Fruit fly (Drosophila melanogaster) whole organism, embryonic: ENCODE measurements around the gene CG31817.

Experiments
- Ada2b ChIP-seq: fragments of 200-800 bp; sonication (Bioruptor generic); IDR thresholded peaks from 2 replicates; pipeline ENCODE4 v1.3.6; 2022; ENCODE audit warnings: missing biosample characterization, missing genetic modification characterization
- Adf1 ChIP-seq: fragments of 200-800 bp; sonication (Bioruptor generic); IDR thresholded peaks from 2 replicates; pipeline ENCODE4 v1.3.6; 2022; ENCODE audit warnings: missing biosample characterization, missing genetic modification characterization
- Antp ChIP-seq: fragments of 200-800 bp; sonication (Bioruptor generic); optimal IDR thresholded peaks from 3 replicates; lab custom pipeline; 2016; ENCODE audit warnings: missing biosample characterization, missing genetic modification characterization
- CG10147 ChIP-seq: fragments of 200-800 bp; sonication (Bioruptor generic); optimal IDR thresholded peaks from 2 replicates; lab custom pipeline; 2019; ENCODE audit warnings: missing biosample characterization, mild to moderate bottlenecking, missing genetic modification characterization, moderate library complexity
- CG10267 ChIP-seq: fragments of 200-800 bp; sonication (Bioruptor generic); optimal IDR thresholded peaks from 2 replicates; lab custom pipeline; 2018; ENCODE audit warnings: missing biosample characterization, mild to moderate bottlenecking, missing genetic modification characterization, moderate library complexity
- CG10654 ChIP-seq: fragments of 200-800 bp; sonication (Bioruptor generic); optimal IDR thresholded peaks from 2 replicates; lab custom pipeline; 2016; ENCODE audit warnings: missing biosample characterization, missing genetic modification characterization
- CG11504 ChIP-seq: fragments of 200-800 bp; sonication (Bioruptor generic); optimal IDR thresholded peaks from 3 replicates; lab custom pipeline; 2019; ENCODE audit warnings: missing biosample characterization, mild to moderate bottlenecking, missing genetic modification characterization, moderate library complexity
- CG12299 ChIP-seq: fragments of 200-800 bp; sonication (Bioruptor generic); optimal IDR thresholded peaks from 2 replicates; lab custom pipeline; 2018; ENCODE audit warnings: missing biosample characterization, mild to moderate bottlenecking, missing genetic modification characterization
- CG13424 ChIP-seq: fragments of 200-800 bp; sonication (Bioruptor generic); optimal IDR thresholded peaks from 2 replicates; lab custom pipeline; 2019; ENCODE audit warnings: missing biosample characterization, mild to moderate bottlenecking, missing genetic modification characterization, moderate library complexity
- CG13624 ChIP-seq: fragments of 200-800 bp; sonication (Bioruptor generic); optimal IDR thresholded peaks from 2 replicates; lab custom pipeline; 2016; ENCODE audit warnings: missing biosample characterization, missing genetic modification characterization
- CG13894 ChIP-seq: fragments of 200-800 bp; sonication (Bioruptor generic); optimal IDR thresholded peaks from 3 replicates; lab custom pipeline; 2018; ENCODE audit warnings: missing biosample characterization, mild to moderate bottlenecking, missing genetic modification characterization, moderate library complexity
- CG14050 ChIP-seq: fragments of 200-800 bp; sonication (Bioruptor generic); IDR thresholded peaks from 3 replicates; pipeline ENCODE4 v1.3.6; 2022; ENCODE audit warnings: missing biosample characterization, missing genetic modification characterization
- CG15011 ChIP-seq: fragments of 200-800 bp; sonication (Bioruptor generic); optimal IDR thresholded peaks from 3 replicates; lab custom pipeline; 2018; ENCODE audit warnings: missing biosample characterization, mild to moderate bottlenecking, missing genetic modification characterization
- CG1602 ChIP-seq: fragments of 200-800 bp; sonication (Bioruptor generic); optimal IDR thresholded peaks from 3 replicates; lab custom pipeline; 2016; ENCODE audit warnings: missing biosample characterization, missing genetic modification characterization
- CG1603 ChIP-seq: fragments of 200-800 bp; sonication (Bioruptor generic); optimal IDR thresholded peaks from 2 replicates; lab custom pipeline; 2019; ENCODE audit warnings: missing biosample characterization, mild to moderate bottlenecking, missing genetic modification characterization, moderate library complexity
- CG17359 ChIP-seq: fragments of 200-800 bp; sonication (Bioruptor generic); optimal IDR thresholded peaks from 3 replicates; lab custom pipeline; 2018; ENCODE audit warnings: missing biosample characterization, mild to moderate bottlenecking, missing genetic modification characterization, moderate library complexity
- CG2116 ChIP-seq: fragments of 200-800 bp; sonication (Bioruptor generic); optimal IDR thresholded peaks from 3 replicates; lab custom pipeline; 2018; ENCODE audit warnings: missing biosample characterization, mild to moderate bottlenecking, missing genetic modification characterization
- CG2129 ChIP-seq: fragments of 200-800 bp; sonication (Bioruptor generic); IDR thresholded peaks from 2 replicates; pipeline ENCODE4 v1.3.6; 2022; ENCODE audit warnings: missing biosample characterization, missing genetic modification characterization; ENCODE audit not compliant: partially characterized antibody
- CG4424 ChIP-seq: fragments of 200-800 bp; sonication (Bioruptor generic); optimal IDR thresholded peaks from 3 replicates; lab custom pipeline; 2016; ENCODE audit warnings: missing biosample characterization, missing genetic modification characterization
- CG6175 ChIP-seq: fragments of 200-800 bp; sonication (Bioruptor generic); IDR thresholded peaks from 3 replicates; pipeline ENCODE4 v1.3.6; 2022; ENCODE audit warnings: missing biosample characterization, missing genetic modification characterization
- CoRest ChIP-seq: fragments of 200-800 bp; sonication (Bioruptor generic); optimal IDR thresholded peaks from 3 replicates; lab custom pipeline; 2018; ENCODE audit warnings: missing biosample characterization, mild to moderate bottlenecking, missing genetic modification characterization, moderate library complexity
- Dbx ChIP-seq: fragments of 200-800 bp; sonication (Bioruptor generic); IDR thresholded peaks from 3 replicates; pipeline ENCODE4 v1.3.6; 2022; ENCODE audit warnings: missing biosample characterization, missing genetic modification characterization
- Ets65A ChIP-seq: fragments of 200-800 bp; sonication (Bioruptor generic); peaks from one replicate; lab custom pipeline; 2016; ENCODE audit warnings: missing biosample characterization, missing genetic modification characterization
- Fer2 ChIP-seq: fragments of 200-800 bp; sonication (Bioruptor generic); optimal IDR thresholded peaks from 2 replicates; lab custom pipeline; 2018; ENCODE audit warnings: missing biosample characterization, mild to moderate bottlenecking, missing genetic modification characterization, moderate library complexity
- HLH4C ChIP-seq: fragments of 200-800 bp; sonication (Bioruptor generic); IDR thresholded peaks from 3 replicates; pipeline ENCODE4 v1.3.6; 2022; ENCODE audit warnings: missing biosample characterization, missing genetic modification characterization; ENCODE audit not compliant: partially characterized antibody
- Hr39 ChIP-seq: fragments of >200 bp; optimal IDR thresholded peaks from 2 replicates; lab custom pipeline; 2017
- NC2β ChIP-seq: fragments of 200-800 bp; sonication (Bioruptor generic); optimal IDR thresholded peaks from 2 replicates; lab custom pipeline; 2016; ENCODE audit warnings: missing biosample characterization, missing genetic modification characterization
- Nf-YA ChIP-seq: fragments of 200-800 bp; sonication (Bioruptor generic); IDR thresholded peaks from 2 replicates; pipeline ENCODE4 v1.3.6; 2022; ENCODE audit warnings: missing biosample characterization, missing genetic modification characterization
- PHDP ChIP-seq: fragments of 200-800 bp; sonication (Bioruptor generic); optimal IDR thresholded peaks from 3 replicates; lab custom pipeline; 2018; ENCODE audit warnings: missing biosample characterization, mild to moderate bottlenecking, missing genetic modification characterization, moderate library complexity
- Ssrp ChIP-seq: fragments of 200-800 bp; sonication (Bioruptor generic); optimal IDR thresholded peaks from 2 replicates; lab custom pipeline; 2018; ENCODE audit warnings: missing biosample characterization, mild to moderate bottlenecking, missing genetic modification characterization, moderate library complexity
- Trl ChIP-seq, 3 experiments: fragments of >200 bp in 2 of 3; fragments of 200-800 bp in 1 of 3; sonication (Bioruptor generic) in 1 of 3; optimal IDR thresholded peaks; 2 replicates in 1 of 3; 3 replicates in 2 of 3; lab custom pipeline; 2016 to 2017; ENCODE audit warnings: missing biosample characterization in 1 of 3, missing genetic modification characterization in 1 of 3
- Usf ChIP-seq: fragments of 200-800 bp; sonication (Bioruptor generic); optimal IDR thresholded peaks from 2 replicates; lab custom pipeline; 2017; ENCODE audit warnings: missing genotype, missing biosample characterization, missing genetic modification characterization
- Xbp1 ChIP-seq: fragments of 200-800 bp; sonication (Bioruptor generic); optimal IDR thresholded peaks from 3 replicates; lab custom pipeline; 2016; ENCODE audit warnings: missing biosample characterization, mild to moderate bottlenecking, missing genetic modification characterization
- amos ChIP-seq: fragments of 200-800 bp; sonication (Bioruptor generic); IDR thresholded peaks from 2 replicates; pipeline ENCODE4 v1.3.6; 2022; ENCODE audit warnings: missing biosample characterization, missing genetic modification characterization; ENCODE audit not compliant: partially characterized antibody
- ara ChIP-seq: fragments of 200-800 bp; sonication (Bioruptor generic); IDR thresholded peaks from 2 replicates; pipeline ENCODE4 v1.3.6; 2022; ENCODE audit warnings: missing biosample characterization, missing genetic modification characterization
- bbx ChIP-seq: fragments of 200-800 bp; sonication (Bioruptor generic); IDR thresholded peaks from 2 replicates; pipeline ENCODE4 v1.3.6; 2022; ENCODE audit warnings: missing biosample characterization, missing genetic modification characterization; ENCODE audit not compliant: partially characterized antibody
- dmrt11E ChIP-seq: fragments of 200-800 bp; sonication (Bioruptor generic); optimal IDR thresholded peaks from 3 replicates; lab custom pipeline; 2018; ENCODE audit warnings: missing biosample characterization, mild to moderate bottlenecking, missing genetic modification characterization, moderate library complexity
- dpn ChIP-seq, 2 experiments: fragments of 200-800 bp; sonication (Bioruptor generic); optimal IDR thresholded peaks; 3 replicates each; lab custom pipeline; 2016; ENCODE audit warnings: missing biosample characterization in 2 of 2, missing genetic modification characterization in 2 of 2
- en ChIP-seq: fragments of 200-800 bp; sonication (Bioruptor generic); optimal IDR thresholded peaks from 2 replicates; lab custom pipeline; 2016; ENCODE audit warnings: missing biosample characterization, missing genetic modification characterization
- eve ChIP-seq, 2 experiments: fragments of >200 bp; optimal IDR thresholded peaks; 2 replicates each; lab custom pipeline; 2017; ENCODE audit warnings: missing biosample characterization in 2 of 2, missing genetic modification characterization in 2 of 2
- ftz-f1 ChIP-seq: fragments of 200-800 bp; sonication (Bioruptor generic); optimal IDR thresholded peaks from 2 replicates; lab custom pipeline; 2016; ENCODE audit warnings: missing biosample characterization, missing genetic modification characterization
- gcm ChIP-seq: fragments of 200-800 bp; sonication (Bioruptor generic); optimal IDR thresholded peaks from 2 replicates; lab custom pipeline; 2019; ENCODE audit warnings: missing biosample characterization, mild to moderate bottlenecking, missing genetic modification characterization, moderate library complexity
- ken ChIP-seq: fragments of 200-800 bp; sonication (Bioruptor generic); IDR thresholded peaks from 3 replicates; pipeline ENCODE4 v1.3.6; 2022; ENCODE audit warnings: missing biosample characterization, missing genetic modification characterization
- org-1 ChIP-seq: fragments of 200-800 bp; sonication (Bioruptor generic); optimal IDR thresholded peaks from 2 replicates; lab custom pipeline; 2017; ENCODE audit warnings: missing biosample characterization, missing genetic modification characterization
- pan ChIP-seq, 4 experiments: fragments of >200 bp in 3 of 4; fragments of 200-800 bp in 1 of 4; sonication (Bioruptor generic) in 1 of 4; optimal IDR thresholded peaks in 3 of 4; IDR thresholded peaks in 1 of 4; 2 replicates each; pipeline versions ENCODE4 v1.3.6 to Lab custom; 2017 to 2022; ENCODE audit warnings: missing biosample characterization in 2 of 4, missing genetic modification characterization in 2 of 4, mixed read lengths in 1 of 4
- pho ChIP-seq: fragments of 200-800 bp; sonication (Bioruptor generic); optimal IDR thresholded peaks from 2 replicates; lab custom pipeline; 2016; ENCODE audit warnings: missing biosample characterization, missing genetic modification characterization
- sens ChIP-seq: fragments of 200-800 bp; sonication (Bioruptor generic); peaks from one replicate; lab custom pipeline; 2016; ENCODE audit warnings: missing biosample characterization, missing genetic modification characterization
- stwl ChIP-seq: fragments of 200-800 bp; sonication (Bioruptor generic); optimal IDR thresholded peaks from 3 replicates; lab custom pipeline; 2018; ENCODE audit warnings: missing biosample characterization, mild to moderate bottlenecking, missing genetic modification characterization, moderate library complexity
- tna ChIP-seq: fragments of 200-800 bp; sonication (Bioruptor generic); IDR thresholded peaks from 2 replicates; pipeline ENCODE4 v1.3.6; 2022; ENCODE audit warnings: missing biosample characterization, missing genetic modification characterization; ENCODE audit not compliant: partially characterized antibody
- zfh1 ChIP-seq: fragments of 200-800 bp; sonication (Bioruptor generic); IDR thresholded peaks from 3 replicates; pipeline ENCODE4 v1.3.6; 2022; ENCODE audit warnings: missing biosample characterization, missing genetic modification characterization

Gene CG31817

dm6 chr2L:16310648-16311047, 27.0 kb downstream of the CG31817 start, which contains the start of the genes cni and fzy (continued):
- no peak for TF ChIP-seq org-1 (GFP tag; lab: Kevin White, UChicago)
- TF ChIP-seq dpn (GFP tag; optimal IDR thresholded peaks at IDR 0.05; lab: Kevin White, UChicago), result peak in 1 of 2 experiments; percentile 48
- TF ChIP-seq bbx (GFP tag; lab: Robert Waterston, UW), result 0 out of 2 replicates have a peak, but pooled peaks have one; percentile 10
- TF ChIP-seq sens (GFP tag; lab: Kevin White, UChicago), result peak; percentile 82
- TF ChIP-seq CG1602, result no peak
- TF ChIP-seq ftz-f1 (GFP tag; lab: Kevin White, UChicago), result peak; percentile 93
- no peak for TF ChIP-seq Trl (optimal IDR thresholded peaks at IDR 0.05; lab: Kevin White, UChicago)
- TF ChIP-seq Trl (GFP tag; optimal IDR thresholded peaks at IDR 0.05; lab: Kevin White, UChicago), result no peak
- TF ChIP-seq Ada2b, result 0 out of 2 replicates have a peak, but pooled peaks have one; percentile 16
- no peak for TF ChIP-seq Fer2
- no peak for TF ChIP-seq CG15011
- TF ChIP-seq CG2116, result peak; percentile 88
- TF ChIP-seq CoRest (tag; lab: Kevin White, UChicago), result peak; percentile 49
- TF ChIP-seq gcm (GFP tag; lab: Kevin White, UChicago), result no peak
- TF ChIP-seq PHDP (tag; lab: Kevin White, UChicago), result peak; percentile 8
- TF ChIP-seq Dbx (GFP tag; lab: Robert Waterston, UW), result 0 out of 3 replicates have a peak, but pooled peaks have one; percentile 32
- no peak for TF ChIP-seq ken (GFP tag; lab: Robert Waterston, UW)
- TF ChIP-seq ara (GFP tag; lab: Robert Waterston, UW), result no peak
- peak; percentile 82 for TF ChIP-seq Ets65A (GFP tag; lab: Kevin White, UChicago)
- peak; percentile 18 for TF ChIP-seq CG10147 (GFP tag; lab: Kevin White, UChicago)
- peak; percentile 3 for TF ChIP-seq Ssrp (tag; lab: Kevin White, UChicago)
- no peak for TF ChIP-seq HLH4C (GFP tag; lab: Robert Waterston, UW)
- TF ChIP-seq NC2β (GFP tag; lab: Kevin White, UChicago), result no peak
- TF ChIP-seq eve (GFP tag; optimal IDR thresholded peaks at IDR 0.05; lab: Kevin White, UChicago), result no peak
- TF ChIP-seq CG12299, result no peak
- TF ChIP-seq CG4424 (GFP tag; lab: Kevin White, UChicago), result peak; percentile 42
- TF ChIP-seq pan (optimal IDR thresholded peaks at IDR 0.05; lab: Kevin White, UChicago), result no peak
- no peak for TF ChIP-seq pan (GFP tag; optimal IDR thresholded peaks at IDR 0.05 in 1 of 2, IDR thresholded peaks at IDR 0.05 in 1 of 2)
- no peak for TF ChIP-seq Usf (GFP tag; lab: Kevin White, UChicago)
- TF ChIP-seq CG13624, result peak; percentile 11
- TF ChIP-seq Antp (GFP tag; lab: Kevin White, UChicago), result no peak
- no peak for TF ChIP-seq CG11504 (tag; lab: Kevin White, UChicago)
- TF ChIP-seq amos, result 0 out of 2 replicates have a peak, but pooled peaks have one; percentile 6
- no peak for TF ChIP-seq zfh1 (GFP tag; lab: Robert Waterston, UW)
- no peak for TF ChIP-seq CG14050
- peak; percentile 69 for TF ChIP-seq stwl (tag; lab: Kevin White, UChicago)
- no peak for TF ChIP-seq CG2129 (GFP tag; lab: Robert Waterston, UW)
- no peak for TF ChIP-seq pho (GFP tag; lab: Kevin White, UChicago)
- TF ChIP-seq CG6175 (GFP tag; lab: Robert Waterston, UW), result no peak
- no peak for TF ChIP-seq Hr39
- no peak for TF ChIP-seq en (GFP tag; lab: Kevin White, UChicago)
- TF ChIP-seq CG10267 (tag; lab: Kevin White, UChicago), result peak; percentile 72
- TF ChIP-seq Adf1, result no peak
- no peak for TF ChIP-seq CG13894 (tag; lab: Kevin White, UChicago)
- TF ChIP-seq tna (GFP tag; lab: Robert Waterston, UW), result no peak
- TF ChIP-seq Xbp1 (GFP tag; lab: Kevin White, UChicago), result peak; percentile 21
- no peak for TF ChIP-seq Nf-YA (GFP tag; lab: Robert Waterston, UW)
- TF ChIP-seq CG1603 (tag; lab: Kevin White, UChicago), result peak; percentile 77
- TF ChIP-seq dmrt11E (tag; lab: Kevin White, UChicago), result peak; percentile 21
- peak; percentile 6 for TF ChIP-seq CG10654 (GFP tag; lab: Kevin White, UChicago)
- peak; percentile 8 for TF ChIP-seq CG13424 (tag; lab: Kevin White, UChicago)
- peak; percentile 1 for TF ChIP-seq CG17359
